Worm (Caenorhabditis elegans) whole organism, young adult: Measurements from ENCODE around the gene folr-1.

Source experiments
- F10E7.11 ChIP-seq: sonication (generic microtip); optimal IDR thresholded peaks from 2 replicates; lab custom pipeline; 2017; ENCODE audit warnings: mild to moderate bottlenecking, missing genetic modification characterization, moderate library complexity, missing compliant biosample characterization
- cebp-2 ChIP-seq: fragments of 200-800 bp; sonication (Bioruptor generic); IDR thresholded peaks from 2 replicates; pipeline ENCODE4 v1.3.6; 2022; ENCODE audit warnings: missing genetic modification characterization, missing compliant biosample characterization
- nhr-179 ChIP-seq: sonication (generic microtip); optimal IDR thresholded peaks from 2 replicates; lab custom pipeline; 2016; ENCODE audit warnings: mild to moderate bottlenecking, missing genetic modification characterization, missing compliant biosample characterization
- tbx-9 ChIP-seq: sonication (generic microtip); optimal IDR thresholded peaks from 2 replicates; lab custom pipeline; 2016; ENCODE audit warnings: borderline replicate concordance, missing genetic modification characterization, inconsistent platforms, missing compliant biosample characterization

ce11 chrX:9948963-9949362, 29.9 kb downstream of the folr-1 start, which contains the start of gene nas-37:
- TF ChIP-seq tbx-9 (tag; lab: Kevin White, UChicago) (no peak), F10E7.11 (tag; lab: Kevin White, UChicago) (no peak), cebp-2 (GFP tag; lab: Robert Waterston, UW) (no peak), nhr-179 (tag; lab: Kevin White, UChicago) (no peak)
